Fruit fly (Drosophila melanogaster) whole organism, embryonic: ENCODE results near the gene sosie.

Experiments
- CG14667 ChIP-seq: fragments of 200-800 bp; sonication (Bioruptor generic); IDR thresholded peaks from 2 replicates; pipeline ENCODE4 v1.3.6; 2022; ENCODE audit warnings: missing biosample characterization, missing genetic modification characterization
- CG32532 ChIP-seq: fragments of 200-800 bp; sonication (Bioruptor generic); IDR thresholded peaks from 2 replicates; pipeline ENCODE4 v1.3.6; 2022; ENCODE audit warnings: missing biosample characterization, missing genetic modification characterization
- CG5180 ChIP-seq: fragments of 200-800 bp; sonication (Bioruptor generic); optimal IDR thresholded peaks from 3 replicates; lab custom pipeline; 2017; ENCODE audit warnings: missing biosample characterization, missing genetic modification characterization, mild to moderate bottlenecking, moderate library complexity, missing genetic modification reagents
- ab ChIP-seq: fragments of 200-800 bp; sonication (Bioruptor generic); optimal IDR thresholded peaks from 2 replicates; lab custom pipeline; 2016; ENCODE audit warnings: missing biosample characterization, missing genetic modification characterization
- yki ChIP-seq: fragments of >200 bp; optimal IDR thresholded peaks from 3 replicates; lab custom pipeline; 2018

dm6 chr3R:24889303-24889892 is 55.6 kb downstream of the sosie start:
- no peak for TF ChIP-seq CG14667 (GFP tag; lab: Robert Waterston, UW)
- TF ChIP-seq ab: no peak
- TF ChIP-seq yki (lab: Kevin White, UChicago): no peak
- no peak for TF ChIP-seq CG32532
- TF ChIP-seq CG5180 (GFP tag; lab: Kevin White, UChicago): no peak
